Fruit fly (Drosophila melanogaster) ovary, adult (tissue): ENCODE measurements around the gene CG14829.

Experiments
- CG17801 ChIP-seq: fragments of 200-800 bp; optimal IDR thresholded peaks from 2 replicates; lab custom pipeline; 2019; ENCODE audit warnings: missing biosample characterization, mild to moderate bottlenecking, missing genetic modification characterization, moderate library complexity; ENCODE audit not compliant: partially characterized antibody

CG14829 gene

DNA sequence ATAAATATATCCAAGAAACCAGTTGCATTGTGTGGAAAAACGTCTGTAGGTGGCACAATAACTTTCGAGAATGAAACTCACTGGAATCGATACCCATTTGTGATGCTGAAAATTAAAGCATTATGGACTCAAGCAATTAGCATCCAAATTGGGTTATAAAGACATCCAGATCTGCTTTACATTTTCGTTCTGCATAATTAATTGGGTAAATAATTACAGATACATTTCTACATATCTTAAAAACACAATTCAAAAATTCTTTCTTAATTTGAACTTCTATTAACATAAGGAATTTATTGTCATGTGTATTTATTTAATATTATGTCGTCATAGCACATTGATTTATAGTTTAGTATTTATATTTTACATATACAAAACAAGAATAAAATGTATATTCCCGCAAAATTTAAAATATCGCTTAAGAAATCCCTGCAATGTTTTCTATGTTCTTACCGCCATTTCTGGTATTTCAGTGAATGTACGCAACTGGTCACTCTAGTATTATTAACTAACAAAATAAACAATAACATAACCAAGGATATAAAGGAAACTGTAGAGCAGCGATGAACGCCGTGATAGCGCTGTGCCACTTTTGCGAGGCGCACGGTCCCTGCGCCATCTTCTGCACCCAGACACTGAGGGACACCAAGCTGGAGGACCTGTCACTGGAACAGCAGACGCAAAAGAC, at the start of gene CG14829, which contains the start of gene BHD:
CG14829 (minus strand) TSS at position 51 of the 688 bp plus-strand sequence.
BHD (plus strand) TSS at position 471 of the 688 bp plus-strand sequence.
- TF ChIP-seq CG17801 (GFP tag; lab: Kevin White, UChicago), result no peak

DNA sequence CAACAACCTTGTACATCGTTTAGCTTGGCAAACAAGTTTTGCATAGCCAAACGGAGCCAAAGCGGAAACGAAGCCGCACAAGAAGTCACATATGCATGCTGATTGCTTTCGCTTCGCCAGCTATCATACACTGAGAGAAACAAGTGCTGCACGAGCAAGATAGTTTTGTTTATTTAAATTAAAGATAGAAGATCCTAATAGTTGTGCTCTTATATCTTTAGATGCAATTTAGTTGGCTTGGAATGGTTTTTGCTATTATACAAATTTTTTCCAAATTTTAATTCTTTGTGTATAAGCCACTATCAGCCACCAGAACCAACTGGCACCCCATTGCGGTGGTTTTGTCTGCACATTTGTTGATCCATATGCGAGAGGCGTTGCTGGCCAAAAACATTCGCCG, 45.6 kb upstream of the CG14829 start:
- no peak for TF ChIP-seq CG17801 (GFP tag; lab: Kevin White, UChicago)

DNA sequence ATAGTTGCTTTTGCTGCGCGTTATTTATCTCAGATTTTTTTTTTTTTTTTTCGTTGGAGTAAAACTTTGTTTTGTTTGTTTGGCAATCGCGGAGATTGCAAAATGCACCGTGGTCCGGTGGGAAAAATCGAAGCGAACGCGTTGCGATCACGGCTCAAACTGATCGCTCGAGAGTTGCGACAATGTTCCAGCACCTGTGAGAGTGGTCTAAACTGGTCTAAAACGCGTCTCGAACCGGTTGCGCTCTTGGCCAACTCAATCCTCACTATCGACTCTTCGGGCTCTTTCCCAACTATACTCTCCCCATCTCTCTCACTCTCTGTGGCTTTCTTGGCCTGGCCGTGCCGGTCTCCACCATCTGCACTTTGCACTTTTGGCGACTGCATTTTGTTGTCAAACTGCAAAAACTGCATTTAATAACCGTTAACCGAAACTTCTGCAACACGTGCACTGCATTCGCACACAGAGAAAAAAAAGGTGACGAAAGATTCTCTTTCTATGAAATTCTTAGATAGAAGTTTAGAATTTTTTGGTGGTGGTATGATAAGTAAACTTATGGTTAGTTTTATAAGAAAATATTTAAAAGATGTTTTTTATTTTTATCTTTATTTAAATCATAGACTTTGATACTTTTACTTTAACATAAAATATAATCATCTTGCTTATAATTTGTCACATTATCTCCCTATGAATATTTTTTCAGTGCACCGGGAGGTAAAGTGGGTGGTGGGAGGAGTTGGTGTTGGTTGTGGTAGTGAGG, 26.0 kb upstream of the CG14829 start, which contains the start of gene CG14830:
CG14830 (minus strand) TSS at position 164 of the 760 bp plus-strand sequence.
- TF ChIP-seq CG17801 (GFP tag; lab: Kevin White, UChicago), result peak; percentile 24

DNA sequence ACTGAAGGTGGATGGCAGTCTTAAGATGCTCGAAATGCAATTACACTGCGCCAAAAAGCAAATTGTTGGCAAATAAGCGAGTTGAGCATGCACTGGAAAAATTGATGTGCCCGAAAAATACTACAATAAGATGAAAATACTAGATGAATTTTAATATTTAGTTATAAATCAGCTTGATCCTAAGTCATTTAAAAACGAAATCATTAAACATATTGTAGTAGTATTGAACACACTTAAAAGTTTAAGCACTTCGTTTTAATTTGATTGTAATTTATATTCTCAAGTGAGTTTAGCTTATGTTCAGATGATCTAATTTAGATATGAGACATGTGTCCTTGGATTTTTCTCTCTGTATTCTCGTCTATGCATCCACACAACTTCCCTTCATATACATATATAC, 24.5 kb upstream of the CG14829 start:
- TF ChIP-seq CG17801 (GFP tag; lab: Kevin White, UChicago), result no peak

DNA sequence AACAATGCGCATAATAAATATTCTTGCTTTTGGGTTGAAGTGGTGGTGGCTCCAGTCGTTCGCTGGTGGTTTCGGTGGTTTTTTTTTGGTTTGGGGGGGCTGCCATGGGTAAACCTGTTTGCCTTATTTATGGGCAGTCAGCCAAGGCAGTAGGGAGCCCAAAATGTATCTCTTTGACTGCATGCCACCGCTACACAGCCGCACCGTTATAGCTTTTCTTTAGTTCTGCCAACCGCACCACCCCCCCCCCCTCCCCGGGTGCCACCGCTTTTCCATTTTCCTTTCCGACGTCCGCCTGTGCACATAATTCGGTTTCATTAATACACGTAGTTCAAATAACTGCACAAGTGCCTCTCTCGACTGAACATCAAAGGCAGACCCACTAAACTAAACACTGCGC, 20.3 kb upstream of the CG14829 start:
- TF ChIP-seq CG17801 (GFP tag; lab: Kevin White, UChicago), result no peak

DNA sequence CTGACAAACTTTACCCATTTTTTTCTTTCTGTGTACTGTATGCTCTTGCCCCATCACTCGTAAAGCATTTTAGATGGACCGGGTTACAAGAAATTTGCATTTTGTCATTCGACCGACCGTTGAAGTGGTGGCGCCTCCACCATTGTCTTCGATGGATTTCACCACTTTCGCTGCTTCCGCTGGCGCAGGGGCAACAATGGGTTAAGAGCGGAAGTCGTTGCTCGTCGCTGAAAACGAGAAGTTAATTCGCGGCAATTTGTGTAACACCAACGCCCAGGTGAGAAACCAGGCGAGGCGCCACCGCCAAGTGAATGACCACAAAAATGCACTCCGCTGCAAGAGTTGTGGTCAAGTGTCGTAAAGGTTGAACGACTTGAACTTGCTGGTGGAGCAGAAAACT, 16.8 kb upstream of the CG14829 start:
- no peak for TF ChIP-seq CG17801 (GFP tag; lab: Kevin White, UChicago)

DNA sequence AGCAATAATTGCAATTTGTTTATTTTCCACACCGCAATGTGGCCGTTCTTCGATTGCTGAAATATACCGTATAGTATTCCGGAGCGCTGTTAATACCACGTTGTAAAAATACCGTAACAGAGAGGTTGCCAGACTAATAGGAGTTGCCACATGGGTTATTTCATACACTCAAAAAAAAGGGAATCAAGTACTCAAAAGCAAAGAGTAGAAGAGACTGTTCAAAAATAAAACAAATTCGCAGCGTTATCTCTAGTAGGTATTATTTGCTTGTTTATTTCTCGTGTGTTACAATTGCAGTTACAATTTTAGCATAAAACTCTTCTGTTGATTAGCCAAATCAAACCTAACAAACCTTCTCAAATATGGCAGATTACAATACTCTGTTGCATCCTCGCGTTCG, 12.5 kb upstream of the CG14829 start, which contains the start of gene MED4:
MED4 (minus strand) TSS at position 59 of the 400 bp plus-strand sequence.
- TF ChIP-seq CG17801 (GFP tag; lab: Kevin White, UChicago), result peak; percentile 47

DNA sequence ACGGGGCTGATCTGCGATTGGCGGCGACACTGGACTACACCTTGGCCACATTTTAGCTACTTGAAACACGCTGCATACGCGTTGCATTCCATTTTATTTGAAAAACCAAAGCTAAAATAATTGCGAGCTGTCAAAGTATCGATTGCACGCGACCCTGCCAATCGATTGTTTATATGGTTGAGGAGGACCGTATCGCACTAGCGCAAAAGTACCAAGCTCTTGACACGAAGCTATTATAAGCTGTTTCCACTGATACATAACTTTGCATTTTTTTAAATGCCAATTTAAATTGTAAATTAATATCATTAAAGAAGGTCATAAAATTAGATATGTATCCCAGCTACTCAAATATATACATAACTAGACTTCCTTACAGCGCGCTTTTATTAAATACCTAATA, 11.2 kb upstream of the CG14829 start, which contains the start of gene Cdc27:
Cdc27 (minus strand) TSS at position 174 of the 400 bp plus-strand sequence.
- peak; percentile 15 for TF ChIP-seq CG17801 (GFP tag; lab: Kevin White, UChicago)

DNA sequence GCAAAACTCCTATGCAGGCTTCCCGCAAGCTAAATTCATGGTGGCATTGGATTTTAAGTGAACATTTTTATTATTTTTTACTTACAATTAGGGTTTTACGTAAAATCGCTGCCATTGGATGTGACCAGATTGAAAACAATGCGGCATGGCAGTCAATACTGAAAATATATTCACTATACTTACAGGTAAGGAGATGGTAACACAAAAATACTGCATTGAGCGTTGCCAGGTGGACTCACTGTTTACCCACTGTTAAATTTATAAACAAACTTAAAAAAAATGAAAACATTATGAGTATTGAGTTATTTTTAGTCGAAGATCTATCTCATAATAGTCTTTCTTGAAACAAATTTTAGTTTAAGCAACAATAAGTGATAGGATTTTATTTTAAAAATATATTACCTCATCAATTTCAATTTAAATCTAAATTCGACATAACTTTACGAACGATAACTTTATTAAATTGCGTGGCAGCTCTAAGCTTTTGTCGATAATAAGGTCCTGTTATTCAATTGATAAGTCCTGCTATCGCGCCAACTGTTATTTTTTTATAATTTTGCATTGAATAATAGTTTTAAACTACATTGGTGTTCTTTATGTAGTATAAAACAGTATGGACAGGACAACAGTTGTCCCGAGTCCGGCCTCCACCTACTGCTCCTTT, 6.0 kb upstream of the CG14829 start, which contains the start of the genes mRpL50 and mei-P22:
mRpL50 (minus strand) TSS at position 159 of the 664 bp plus-strand sequence.
mei-P22 (plus strand) TSS at position 614 of the 664 bp plus-strand sequence.
- peak; percentile 6 for TF ChIP-seq CG17801 (GFP tag; lab: Kevin White, UChicago)

DNA sequence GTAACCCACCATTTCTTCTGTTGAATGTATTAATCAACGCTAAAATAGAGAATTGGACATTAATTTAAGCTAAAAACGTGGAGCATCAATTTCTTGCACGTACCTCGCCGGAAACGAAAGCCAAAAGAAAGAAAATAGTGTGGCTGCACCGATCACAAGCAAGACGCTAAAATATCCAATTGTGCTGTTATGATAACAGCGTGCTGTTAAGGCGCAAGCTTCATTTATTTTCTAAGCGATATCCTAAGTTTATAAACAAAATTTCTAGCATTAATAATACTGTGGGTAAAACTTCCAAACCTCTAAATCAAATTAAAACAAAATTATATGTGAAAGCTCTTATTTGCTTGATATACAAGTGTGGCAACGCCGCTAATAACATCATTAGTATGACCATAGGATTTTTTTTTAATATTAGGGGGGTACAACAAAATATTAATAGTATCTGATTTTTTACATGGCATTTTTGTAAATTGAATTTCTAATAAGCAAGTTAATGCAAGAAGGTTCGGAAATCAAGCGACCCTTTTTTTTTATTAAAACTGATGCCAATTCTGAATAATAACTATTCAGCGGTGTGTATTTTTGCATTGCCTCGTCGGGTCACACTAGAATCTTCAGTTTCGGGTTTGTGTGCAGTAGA, 3.4 kb upstream of the CG14829 start, which contains the start of the genes RpL18 and Neos:
RpL18 (minus strand) TSS at position 135 of the 643 bp plus-strand sequence.
Neos (plus strand) TSS at position 412 of the 643 bp plus-strand sequence.
- TF ChIP-seq CG17801 (GFP tag; lab: Kevin White, UChicago), result peak; percentile 83

DNA sequence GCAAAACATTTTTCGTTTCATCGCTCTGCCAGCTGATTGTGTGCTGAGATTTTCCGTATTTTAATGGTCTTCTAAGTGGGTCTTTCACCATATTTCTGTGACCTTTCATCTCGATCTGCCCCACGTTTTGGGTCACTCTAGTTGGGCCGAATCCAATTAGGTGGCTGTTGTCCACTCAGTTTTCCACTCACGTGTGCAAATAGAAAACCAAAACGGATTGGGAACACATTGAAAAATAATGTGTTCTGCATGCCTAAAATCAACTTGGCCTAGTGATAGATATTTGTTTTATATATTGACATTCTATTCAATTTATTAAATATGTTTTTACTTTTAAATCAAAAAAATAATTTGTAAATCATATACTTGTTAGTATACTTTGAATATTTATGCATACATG, 3.7 kb downstream of the CG14829 start, which contains the start of gene CG14826:
CG14826 (plus strand) TSS at position 301 of the 400 bp plus-strand sequence.
- TF ChIP-seq CG17801 (GFP tag; lab: Kevin White, UChicago), result no peak

DNA sequence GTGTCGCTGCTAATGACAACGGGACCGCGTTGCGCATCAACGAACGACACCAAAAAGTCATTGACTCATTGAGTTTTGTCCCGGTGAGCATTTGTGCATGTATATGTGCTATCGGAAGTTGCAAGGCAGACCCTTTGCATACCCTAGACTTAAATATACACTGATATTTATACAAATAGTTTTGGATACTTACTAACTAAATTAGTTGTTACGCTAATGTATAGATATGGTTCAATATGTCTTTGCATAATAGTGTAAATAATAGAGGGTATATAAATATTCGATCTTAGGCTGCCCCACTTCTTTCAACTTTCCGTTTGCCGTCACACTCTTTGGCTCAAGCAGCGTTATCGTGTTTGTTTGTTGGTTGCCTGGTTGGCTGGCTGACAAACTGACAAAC, 46.7 kb downstream of the CG14829 start:
- TF ChIP-seq CG17801 (GFP tag; lab: Kevin White, UChicago), result no peak

DNA sequence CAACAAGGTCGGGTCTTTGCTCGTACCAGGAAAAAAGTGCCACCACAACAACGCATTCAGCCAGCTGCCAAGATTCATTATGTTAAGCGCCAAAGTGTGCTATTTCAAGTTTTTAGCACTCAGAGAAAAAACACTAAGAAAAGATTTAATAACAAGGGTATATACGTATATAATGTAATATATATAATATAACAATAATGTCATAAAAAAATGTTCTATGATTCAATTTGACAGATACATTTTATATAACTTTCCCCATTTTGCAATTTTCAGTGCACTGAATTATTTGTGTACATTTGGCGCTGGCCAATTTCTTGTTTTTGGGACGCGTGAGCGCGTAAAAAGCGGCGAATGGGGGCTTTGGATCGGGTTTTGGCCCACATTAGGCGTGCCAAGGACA, 47.4 kb downstream of the CG14829 start:
- no peak for TF ChIP-seq CG17801 (GFP tag; lab: Kevin White, UChicago)

DNA sequence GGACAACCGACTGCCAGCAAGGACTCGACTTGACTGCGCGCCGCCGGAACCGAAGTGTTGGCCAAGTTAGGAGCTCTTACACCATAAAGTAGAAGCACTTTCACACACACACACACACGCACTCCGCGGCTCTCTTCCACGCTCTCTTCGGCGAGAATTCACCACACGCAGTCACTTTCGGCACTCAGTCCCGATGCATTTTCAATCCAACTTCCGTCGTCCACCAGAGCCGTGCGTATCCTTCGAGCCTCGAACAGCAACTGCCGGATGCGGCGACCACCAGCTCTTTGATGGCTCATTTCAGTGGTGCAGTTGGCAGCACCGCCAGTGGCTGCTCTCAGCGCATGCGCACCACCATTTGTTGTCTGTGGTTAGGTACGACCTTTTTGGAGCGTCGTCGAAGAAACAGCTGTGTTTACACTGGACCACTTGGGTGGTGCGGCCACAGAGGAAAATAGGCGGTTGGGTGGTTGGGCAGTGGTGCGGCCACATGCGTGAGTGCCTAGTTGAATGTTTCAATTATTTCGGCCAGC, 48.2 kb downstream of the CG14829 start, which contains the start of gene Dscam2:
Dscam2 (minus strand) TSS at position 264 of the 533 bp plus-strand sequence.
- no peak for TF ChIP-seq CG17801 (GFP tag; lab: Kevin White, UChicago)
